Fruit fly (Drosophila melanogaster) whole organism, embryonic: ENCODE results near the gene CG40228.
"Not testable (repeated sequence)": the region's sequence is repeated elsewhere in the genome, so short reads cannot be mapped to it uniquely, and the experiment has no call there.

Source experiments
- Aef1 ChIP-seq: fragments of 200-800 bp; sonication (Bioruptor generic); IDR thresholded peaks from 3 replicates; pipeline ENCODE4 v1.3.6; 2022; ENCODE audit warnings: missing biosample characterization, missing genetic modification characterization
- CG1024 ChIP-seq: fragments of 200-800 bp; sonication (Bioruptor generic); IDR thresholded peaks from 2 replicates; pipeline ENCODE4 v1.3.6; 2022; ENCODE audit warnings: missing biosample characterization, missing genetic modification characterization
- CG11093 ChIP-seq: fragments of 200-800 bp; sonication (Bioruptor generic); IDR thresholded peaks from 3 replicates; pipeline ENCODE4 v1.3.6; 2022; ENCODE audit warnings: missing biosample characterization, missing genetic modification characterization
- CG11247 ChIP-seq: fragments of 200-800 bp; sonication (Bioruptor generic); IDR thresholded peaks from 2 replicates; pipeline ENCODE4 v1.3.6; 2022; ENCODE audit warnings: missing biosample characterization, missing genetic modification characterization
- CG11723 ChIP-seq: fragments of 200-800 bp; sonication (Bioruptor generic); optimal IDR thresholded peaks from 2 replicates; lab custom pipeline; 2017; ENCODE audit warnings: missing biosample characterization, mild to moderate bottlenecking, missing genetic modification characterization
- CG14965 ChIP-seq: fragments of 200-800 bp; sonication (Bioruptor generic); optimal IDR thresholded peaks from 2 replicates; lab custom pipeline; 2016; ENCODE audit warnings: missing biosample characterization, missing genetic modification characterization, borderline replicate concordance
- CG1603 ChIP-seq: fragments of 200-800 bp; sonication (Bioruptor generic); optimal IDR thresholded peaks from 2 replicates; lab custom pipeline; 2019; ENCODE audit warnings: missing biosample characterization, mild to moderate bottlenecking, missing genetic modification characterization, moderate library complexity
- CG17802 ChIP-seq: fragments of 200-800 bp; sonication (Bioruptor generic); optimal IDR thresholded peaks from 2 replicates; lab custom pipeline; 2018; ENCODE audit warnings: missing biosample characterization, mild to moderate bottlenecking, missing genetic modification characterization, moderate library complexity
- CG1832 ChIP-seq: fragments of 200-800 bp; sonication (Bioruptor generic); optimal IDR thresholded peaks from 2 replicates; lab custom pipeline; 2017; ENCODE audit warnings: missing biosample characterization, mild to moderate bottlenecking, missing genetic modification characterization, inconsistent platforms
- CG34224 ChIP-seq: fragments of 200-800 bp; sonication (Bioruptor generic); IDR thresholded peaks from 3 replicates; pipeline ENCODE4 v1.3.6; 2022; ENCODE audit warnings: missing biosample characterization, missing genetic modification characterization; ENCODE audit not compliant: partially characterized antibody
- CG6272 ChIP-seq: fragments of 200-800 bp; sonication (Bioruptor generic); IDR thresholded peaks from 2 replicates; pipeline ENCODE4 v1.3.6; 2022; ENCODE audit warnings: missing biosample characterization, missing genetic modification characterization
- CG7357 ChIP-seq: fragments of 200-800 bp; sonication (Bioruptor generic); IDR thresholded peaks from 3 replicates; pipeline ENCODE4 v1.3.6; 2022; ENCODE audit warnings: missing biosample characterization, missing genetic modification characterization
- CG9215 ChIP-seq: fragments of 200-800 bp; sonication (Bioruptor generic); IDR thresholded peaks from 2 replicates; pipeline ENCODE4 v1.3.6; 2022; ENCODE audit warnings: missing biosample characterization, missing genetic modification characterization
- CG9932 ChIP-seq: fragments of 200-800 bp; sonication (Bioruptor generic); IDR thresholded peaks from 2 replicates; pipeline ENCODE4 v1.3.6; 2022; ENCODE audit warnings: missing biosample characterization, missing genetic modification characterization
- CoRest ChIP-seq: fragments of 200-800 bp; sonication (Bioruptor generic); optimal IDR thresholded peaks from 3 replicates; lab custom pipeline; 2018; ENCODE audit warnings: missing biosample characterization, mild to moderate bottlenecking, missing genetic modification characterization, moderate library complexity
- Deaf1 ChIP-seq: fragments of 200-800 bp; optimal IDR thresholded peaks from 3 replicates; lab custom pipeline; 2019; ENCODE audit warnings: missing biosample characterization, mild to moderate bottlenecking, missing genetic modification characterization, moderate library complexity
- Dip3 ChIP-seq: fragments of 200-800 bp; sonication (Bioruptor generic); optimal IDR thresholded peaks from 3 replicates; lab custom pipeline; 2016; ENCODE audit warnings: missing biosample characterization, missing genetic modification characterization
- Dref ChIP-seq: fragments of 200-800 bp; sonication (Bioruptor generic); IDR thresholded peaks from 2 replicates; pipeline ENCODE4 v1.3.6; 2022; ENCODE audit warnings: missing biosample characterization, missing genetic modification characterization
- Gsc ChIP-seq: fragments of 200-800 bp; sonication (Bioruptor generic); IDR thresholded peaks from 2 replicates; pipeline ENCODE4 v1.3.6; 2022; ENCODE audit warnings: missing biosample characterization, missing genetic modification characterization
- H15 ChIP-seq: fragments of 200-800 bp; sonication (Bioruptor generic); IDR thresholded peaks from 3 replicates; pipeline ENCODE4 v1.3.6; 2022; ENCODE audit warnings: missing biosample characterization, missing genetic modification characterization
- Hmr ChIP-seq: fragments of 200-800 bp; sonication (Bioruptor generic); optimal IDR thresholded peaks from 3 replicates; lab custom pipeline; 2017; ENCODE audit warnings: mild to moderate bottlenecking, missing biosample characterization, missing genetic modification reagents, missing genetic modification characterization
- Hr51 ChIP-seq, 2 experiments: fragments of 200-800 bp; sonication (Bioruptor generic); optimal IDR thresholded peaks; 2 replicates in 1 of 2; 3 replicates in 1 of 2; lab custom pipeline; 2016 to 2018; ENCODE audit warnings: missing biosample characterization in 2 of 2, missing genetic modification characterization in 2 of 2, mild to moderate bottlenecking in 1 of 2, moderate library complexity in 1 of 2
- Kr ChIP-seq: fragments of 200-800 bp; sonication (Bioruptor generic); optimal IDR thresholded peaks from 2 replicates; lab custom pipeline; 2017; ENCODE audit warnings: missing biosample characterization, mild to moderate bottlenecking, missing genetic modification characterization
- Lim3 ChIP-seq: fragments of 200-800 bp; sonication (Bioruptor generic); IDR thresholded peaks from 2 replicates; pipeline ENCODE4 v1.3.6; 2022; ENCODE audit warnings: missing biosample characterization, missing genetic modification characterization
- Mrtf ChIP-seq: fragments of 200-800 bp; sonication (Bioruptor generic); IDR thresholded peaks from 3 replicates; pipeline ENCODE4 v1.3.6; 2022; ENCODE audit warnings: missing biosample characterization, missing genetic modification characterization
- Oaz ChIP-seq: fragments of 200-800 bp; sonication (Bioruptor generic); IDR thresholded peaks from 2 replicates; pipeline ENCODE4 v1.3.6; 2022; ENCODE audit warnings: missing biosample characterization, missing genetic modification characterization
- Ravus ChIP-seq: fragments of 200-800 bp; sonication (Bioruptor generic); IDR thresholded peaks from 2 replicates; pipeline ENCODE4 v1.3.6; 2022; ENCODE audit warnings: missing biosample characterization, missing genetic modification characterization
- Xbp1 ChIP-seq: fragments of 200-800 bp; sonication (Bioruptor generic); optimal IDR thresholded peaks from 3 replicates; lab custom pipeline; 2016; ENCODE audit warnings: missing biosample characterization, mild to moderate bottlenecking, missing genetic modification characterization
- YL-1 ChIP-seq: fragments of 200-800 bp; sonication (Bioruptor generic); optimal IDR thresholded peaks from 3 replicates; lab custom pipeline; 2017; ENCODE audit warnings: missing biosample characterization, mild to moderate bottlenecking, missing genetic modification characterization
- da ChIP-seq: fragments of 200-800 bp; sonication (Bioruptor generic); optimal IDR thresholded peaks from 2 replicates; lab custom pipeline; 2016; ENCODE audit warnings: missing biosample characterization, missing genetic modification characterization
- dan ChIP-seq: fragments of 200-800 bp; sonication (Bioruptor generic); IDR thresholded peaks from 2 replicates; pipeline ENCODE4 v1.3.6; 2022; ENCODE audit warnings: missing biosample characterization, missing genetic modification characterization
- dati ChIP-seq: fragments of 200-800 bp; sonication (Bioruptor generic); IDR thresholded peaks from 2 replicates; pipeline ENCODE4 v1.3.6; 2022; ENCODE audit warnings: missing biosample characterization, missing genetic modification characterization
- dimm ChIP-seq: fragments of 200-800 bp; sonication (Bioruptor generic); IDR thresholded peaks from 2 replicates; pipeline ENCODE4 v1.3.6; 2022; ENCODE audit warnings: missing biosample characterization, missing genetic modification characterization
- dysf ChIP-seq: fragments of 200-800 bp; sonication (Bioruptor generic); IDR thresholded peaks from 3 replicates; pipeline ENCODE4 v1.3.6; 2022; ENCODE audit warnings: missing biosample characterization, missing genetic modification characterization
- esg ChIP-seq: fragments of 200-800 bp; sonication (Bioruptor generic); conservative IDR thresholded peaks from 2 replicates; pipeline ENCODE4 v1.3.6; 2022; ENCODE audit warnings: missing biosample characterization, missing genetic modification characterization
- gsb ChIP-seq: fragments of 200-800 bp; sonication (Bioruptor generic); IDR thresholded peaks from 2 replicates; pipeline ENCODE4 v1.3.6; 2022; ENCODE audit warnings: missing biosample characterization, missing genetic modification characterization
- hb ChIP-seq: fragments of 200-800 bp; sonication (Bioruptor generic); IDR thresholded peaks from 3 replicates; pipeline ENCODE4 v1.3.6; 2022; ENCODE audit warnings: missing biosample characterization, missing genetic modification characterization; ENCODE audit not compliant: partially characterized antibody
- jigr1 ChIP-seq: fragments of 200-800 bp; sonication (Bioruptor generic); IDR thresholded peaks from 3 replicates; pipeline ENCODE4 v1.3.6; 2022; ENCODE audit warnings: missing biosample characterization, missing genetic modification characterization
- lov ChIP-seq, 2 experiments: fragments of 200-800 bp in 1 of 2; fragments of >200 bp in 1 of 2; sonication (Bioruptor generic) in 1 of 2; IDR thresholded peaks in 1 of 2; optimal IDR thresholded peaks in 1 of 2; 2 replicates in 1 of 2; 3 replicates in 1 of 2; pipeline versions ENCODE4 v1.3.6 to Lab custom; 2017 to 2022; ENCODE audit warnings: missing biosample characterization in 1 of 2, missing genetic modification characterization in 1 of 2
- oc ChIP-seq: fragments of 200-800 bp; sonication (Bioruptor generic); optimal IDR thresholded peaks from 2 replicates; lab custom pipeline; 2018; ENCODE audit warnings: missing biosample characterization, mild to moderate bottlenecking, missing genetic modification characterization, moderate library complexity
- phol ChIP-seq: fragments of 200-800 bp; sonication (Bioruptor generic); optimal IDR thresholded peaks from 3 replicates; lab custom pipeline; 2018; ENCODE audit warnings: missing biosample characterization, mild to moderate bottlenecking, missing genetic modification characterization, moderate library complexity
- row ChIP-seq: fragments of 200-800 bp; sonication (Bioruptor generic); IDR thresholded peaks from 3 replicates; pipeline ENCODE4 v1.3.6; 2022; ENCODE audit warnings: missing biosample characterization, missing genetic modification characterization
- sens ChIP-seq: fragments of 200-800 bp; sonication (Bioruptor generic); peaks from one replicate; lab custom pipeline; 2016; ENCODE audit warnings: missing biosample characterization, missing genetic modification characterization
- slbo ChIP-seq: fragments of 200-800 bp; sonication (Bioruptor generic); IDR thresholded peaks from 2 replicates; pipeline ENCODE4 v1.3.6; 2022; ENCODE audit warnings: missing biosample characterization, missing genetic modification characterization
- ssp ChIP-seq: fragments of 200-800 bp; sonication (Bioruptor generic); IDR thresholded peaks from 2 replicates; pipeline ENCODE4 v1.3.6; 2022; ENCODE audit warnings: missing biosample characterization, missing genetic modification characterization
- wor ChIP-seq: fragments of 200-800 bp; sonication (Bioruptor generic); IDR thresholded peaks from 2 replicates; pipeline ENCODE4 v1.3.6; 2022; ENCODE audit warnings: missing biosample characterization, missing genetic modification characterization

CG40228 gene

dm6 chr3L:27083744-27084143 is at the start of gene CG40228 (continued):
- TF ChIP-seq Ravus (GFP tag; lab: Robert Waterston, UW) (no peak), CoRest (tag; lab: Kevin White, UChicago) (peak; percentile 22), CG17802 (peak; percentile 98), CG11723 (GFP tag; lab: Kevin White, UChicago) (peak; percentile 96), row (GFP tag; lab: Robert Waterston, UW) (peak; percentile 79), CG1024 (GFP tag; lab: Robert Waterston, UW) (peak; percentile 100), CG14965 (GFP tag; lab: Kevin White, UChicago) (no peak), phol (tag; lab: Kevin White, UChicago) (peak; percentile 57), Dip3 (GFP tag; lab: Kevin White, UChicago) (peak; percentile 2)

dm6 chr3L:27093837-27094236 is 10.1 kb upstream of the CG40228 start:
- TF ChIP-seq jigr1 = 0 out of 3 replicates have a peak, but pooled peaks have one; percentile 24
- TF ChIP-seq dati (GFP tag; lab: Robert Waterston, UW) = no peak

dm6 chr3L:27093227-27093626 is 9.5 kb upstream of the CG40228 start:
- TF ChIP-seq Mrtf (GFP tag; lab: Robert Waterston, UW) (peak; percentile 8; the same call in 1 of the 3 replicates), Gsc (GFP tag; lab: Robert Waterston, UW) (peak; percentile 56), H15 (0 out of 3 replicates have a peak, but pooled peaks have one; percentile 33), CG9215 (GFP tag; lab: Robert Waterston, UW) (peak; percentile 4; the same call in 1 of the 2 replicates), wor (peak; percentile 61; the same call in 1 of the 2 replicates), esg (GFP tag; lab: Robert Waterston, UW) (peak; percentile 9; the same call in 1 of the 2 replicates), Lim3 (GFP tag; lab: Robert Waterston, UW) (peak; percentile 54; the same call in 1 of the 2 replicates), slbo (GFP tag; lab: Robert Waterston, UW) (0 out of 2 replicates have a peak, but pooled peaks have one; percentile 14), ssp (peak; percentile 12; the same call in 1 of the 2 replicates), Oaz (0 out of 2 replicates have a peak, but pooled peaks have one; percentile 8), Aef1 (GFP tag; lab: Robert Waterston, UW) (peak; percentile 10; the same call in 2 of the 3 replicates), CG9932 (GFP tag; lab: Robert Waterston, UW) (peak; percentile 4), dan (GFP tag; lab: Robert Waterston, UW) (0 out of 2 replicates have a peak, but pooled peaks have one; percentile 9), dysf (GFP tag; lab: Robert Waterston, UW) (peak; percentile 5; the same call in 1 of the 3 replicates), hb (GFP tag; lab: Robert Waterston, UW) (peak; percentile 15; the same call in 1 of the 3 replicates), dimm (peak; percentile 41; the same call in 1 of the 2 replicates), lov (GFP tag; IDR thresholded peaks at IDR 0.05; lab: Robert Waterston, UW) (0 out of 3 replicates have a peak, but pooled peaks have one; percentile 35), CG11093 (GFP tag; lab: Robert Waterston, UW) (peak; percentile 53; the same call in 1 of the 3 replicates)
- TF ChIP-seq lov (optimal IDR thresholded peaks at IDR 0.05; lab: Kevin White, UChicago) = not testable (repeated sequence)

- no peak for TF ChIP-seq Hr51 (GFP tag; optimal IDR thresholded peaks at IDR 0.05; lab: Kevin White, UChicago)
- TF ChIP-seq sens (GFP tag; lab: Kevin White, UChicago) = no peak
- no peak for TF ChIP-seq YL-1 (GFP tag; lab: Kevin White, UChicago)
- TF ChIP-seq CG11247 (GFP tag; lab: Robert Waterston, UW) = no peak
- TF ChIP-seq CG34224 (GFP tag; lab: Robert Waterston, UW) = no peak
- TF ChIP-seq CG1832 (GFP tag; lab: Kevin White, UChicago) = no peak
- TF ChIP-seq CG1024 (GFP tag; lab: Robert Waterston, UW) = 0 out of 2 replicates have a peak, but pooled peaks have one; percentile 8
- TF ChIP-seq ssp = peak; percentile 57
- TF ChIP-seq gsb (GFP tag; lab: Robert Waterston, UW) = no peak
- no peak for TF ChIP-seq Dref (GFP tag; lab: Robert Waterston, UW)
- TF ChIP-seq Hmr (GFP tag; lab: Kevin White, UChicago) = no peak
- 0 out of 3 replicates have a peak, but pooled peaks have one; percentile 29 for TF ChIP-seq CG7357 (GFP tag; lab: Robert Waterston, UW)
- no peak for TF ChIP-seq Kr
- no peak for TF ChIP-seq Deaf1 (tag; lab: Kevin White, UChicago)
- TF ChIP-seq da (GFP tag; lab: Kevin White, UChicago) = no peak
- TF ChIP-seq Xbp1 = no peak
- no peak for TF ChIP-seq CG6272 (GFP tag; lab: Robert Waterston, UW)
- peak; percentile 30 for TF ChIP-seq CG1603 (tag; lab: Kevin White, UChicago)
- no peak for TF ChIP-seq oc (tag; lab: Kevin White, UChicago)
These were observed 3.0 kb upstream of the CG40228 start for dm6 chr3L:27086696-27087095.
